Fruit fly (Drosophila melanogaster): Measurements from ENCODE around the gene mRpL24.

mRpL24 gene

DNA sequence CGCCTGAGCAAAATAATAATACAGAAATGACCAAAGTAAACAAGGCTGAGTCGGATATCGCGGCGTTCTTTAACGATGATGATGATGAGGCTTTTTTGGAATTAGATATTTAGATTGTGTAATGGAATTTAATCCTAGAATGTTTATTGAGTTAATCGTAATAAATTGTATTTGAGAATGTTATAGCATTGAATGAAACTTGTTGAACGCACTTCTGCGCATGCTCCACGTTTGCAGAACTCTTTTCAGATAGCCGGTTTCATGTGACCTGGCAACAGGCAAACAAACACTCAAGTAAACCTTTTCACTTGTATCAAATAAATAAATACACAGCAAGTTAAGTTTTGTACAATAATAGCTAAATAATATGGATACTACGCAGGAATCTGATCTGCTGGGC is 12.9 kb upstream of the mRpL24 start, which contains the start of gene CG34124:
TSS of gene CG34124 (plus strand) at position 301 of the 400 bp plus-strand sequence.
- TF ChIP-seq usp (GFP tag; optimal IDR thresholded peaks at IDR 0.05) = no peak
- no peak for TF ChIP-seq EcR (GFP tag; optimal IDR thresholded peaks at IDR 0.05)
- TF ChIP-seq Dll (optimal IDR thresholded peaks at IDR 0.05) = no peak
- no peak for TF ChIP-seq pan (optimal IDR thresholded peaks at IDR 0.05)
- no peak for TF ChIP-seq CG8478 (optimal IDR thresholded peaks at IDR 0.05)
- no peak for TF ChIP-seq psq (optimal IDR thresholded peaks at IDR 0.05)

DNA sequence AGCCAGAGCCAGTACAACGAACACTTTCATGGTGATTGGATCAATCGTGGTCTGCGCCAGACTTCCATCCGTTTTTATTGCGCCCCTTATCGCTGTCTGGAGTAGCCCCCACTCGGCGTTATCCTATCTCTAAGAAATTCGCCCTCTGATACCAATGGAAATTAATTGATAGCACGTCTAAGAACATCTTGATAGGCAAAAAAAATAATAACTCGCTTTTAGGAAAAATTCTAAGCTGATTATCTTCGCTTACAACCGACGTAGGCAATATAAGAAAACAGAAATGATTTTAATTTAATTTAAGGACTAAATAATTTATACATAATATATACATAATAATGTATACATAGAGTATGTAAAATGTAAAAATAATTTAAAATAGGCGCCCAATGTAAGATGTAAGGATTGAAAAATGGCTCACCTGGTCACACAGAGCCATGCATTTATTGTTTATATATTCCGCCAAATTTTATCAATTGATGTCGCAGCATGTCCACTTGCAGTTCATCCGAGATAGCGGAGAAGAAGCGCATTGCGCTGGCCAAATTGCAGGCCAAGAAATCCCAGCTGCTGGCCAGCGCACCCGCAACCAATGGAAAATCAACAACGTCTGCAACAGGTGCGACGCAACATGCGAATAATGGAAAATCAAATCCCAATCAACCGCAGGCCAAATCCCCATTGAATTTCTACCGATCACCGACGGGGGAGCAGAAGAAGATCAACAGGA is 10.1 kb upstream of the mRpL24 start, which contains the start of the genes Jon25Bi and Marcal1:
TSS of gene Jon25Bi (minus strand) at position 51 of the 730 bp plus-strand sequence.
TSS of gene Marcal1 (plus strand) at position 416 of the 730 bp plus-strand sequence.
- TF ChIP-seq EcR (GFP tag; optimal IDR thresholded peaks at IDR 0.05) (no peak), pan (optimal IDR thresholded peaks at IDR 0.05) (no peak), psq (optimal IDR thresholded peaks at IDR 0.05) (no peak), CG8478 (optimal IDR thresholded peaks at IDR 0.05) (no peak), usp (GFP tag; optimal IDR thresholded peaks at IDR 0.05) (no peak), Dll (optimal IDR thresholded peaks at IDR 0.05) (no peak)

DNA sequence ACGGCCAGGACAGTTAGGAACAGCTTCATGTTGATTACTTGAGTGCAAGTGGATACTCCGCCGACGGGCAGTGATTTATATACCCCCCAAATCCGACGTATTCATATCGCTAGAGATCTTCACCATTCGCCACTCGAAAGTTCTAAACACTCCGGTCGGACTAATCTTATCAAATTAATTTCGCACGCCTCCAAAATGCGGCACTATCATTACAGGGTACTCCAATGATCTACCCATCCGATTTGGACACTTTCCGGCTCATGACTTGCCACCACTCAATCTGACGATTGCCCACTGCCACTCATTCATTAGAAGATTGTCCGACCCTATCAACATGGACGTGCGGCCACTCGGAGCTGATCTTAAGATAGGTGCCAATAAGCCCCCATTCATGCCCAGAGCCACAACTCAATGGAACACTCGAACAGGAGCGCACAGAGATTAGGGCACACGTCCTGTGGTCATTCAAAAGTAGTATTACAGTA is 8.0 kb upstream of the mRpL24 start, which contains the start of gene Jon25Bii:
TSS of gene Jon25Bii (minus strand) at position 51 of the 485 bp plus-strand sequence.
- TF ChIP-seq Dll (optimal IDR thresholded peaks at IDR 0.05) = no peak
- TF ChIP-seq pan (optimal IDR thresholded peaks at IDR 0.05) = no peak
- TF ChIP-seq psq (optimal IDR thresholded peaks at IDR 0.05) = no peak
- TF ChIP-seq usp (GFP tag; optimal IDR thresholded peaks at IDR 0.05) = no peak

DNA sequence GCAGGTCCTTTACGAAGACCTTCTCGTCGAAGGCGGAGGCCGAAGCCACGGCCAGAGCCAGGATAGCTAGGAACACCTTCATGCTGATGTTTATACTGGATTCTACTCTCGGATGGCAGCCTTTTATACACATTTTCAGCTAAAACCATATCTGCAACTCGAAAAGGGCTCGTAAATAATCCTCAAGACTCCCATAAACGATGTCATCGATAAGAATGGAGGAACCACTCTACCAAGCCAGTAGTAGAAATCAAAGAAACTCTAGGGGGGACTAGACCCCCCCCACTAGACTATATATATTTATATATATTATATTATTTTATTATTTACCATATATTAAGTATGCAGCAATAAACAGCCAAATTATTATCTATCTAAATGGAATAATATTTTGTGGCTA is 5.5 kb upstream of the mRpL24 start, which contains the start of gene Jon25Biii:
TSS of gene Jon25Biii (minus strand) at position 101 of the 400 bp plus-strand sequence.
- TF ChIP-seq EcR (GFP tag; optimal IDR thresholded peaks at IDR 0.05) (no peak), usp (GFP tag; optimal IDR thresholded peaks at IDR 0.05) (no peak), CG8478 (optimal IDR thresholded peaks at IDR 0.05) (no peak)

DNA sequence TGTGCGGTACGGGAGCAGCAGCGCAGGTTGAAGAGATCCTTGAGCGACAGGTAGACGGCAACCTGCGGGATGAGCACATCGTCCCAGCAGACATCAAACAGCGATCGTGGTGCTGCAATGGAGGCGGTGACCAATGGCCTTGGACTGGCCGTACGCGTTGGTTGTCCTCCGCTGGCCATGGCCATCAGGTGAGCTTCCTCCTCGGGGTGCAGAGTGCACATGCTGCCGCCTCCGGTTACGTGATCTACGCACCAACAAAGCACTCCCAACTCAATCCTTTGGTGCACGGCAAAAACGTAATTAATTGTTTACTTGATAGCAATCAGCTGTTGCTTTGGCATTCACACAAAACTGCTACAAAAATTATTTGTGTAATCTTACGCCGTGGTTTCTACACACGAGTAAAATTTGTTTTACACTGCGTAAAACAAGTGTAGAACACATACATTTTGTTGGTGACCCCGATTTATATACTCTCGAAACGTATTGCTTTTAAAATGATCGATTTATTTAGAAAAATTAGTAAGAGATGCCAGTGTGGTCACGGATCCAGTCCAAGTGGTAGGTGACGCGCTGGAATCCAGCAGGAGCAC is 4.4 kb upstream of the mRpL24 start, which contains the start of gene jet:
TSS of gene jet (minus strand) at position 332 of the 593 bp plus-strand sequence.
- TF ChIP-seq pan (optimal IDR thresholded peaks at IDR 0.05) (no peak), usp (GFP tag; optimal IDR thresholded peaks at IDR 0.05) (no peak), psq (optimal IDR thresholded peaks at IDR 0.05) (no peak), CG8478 (optimal IDR thresholded peaks at IDR 0.05) (no peak), Dll (optimal IDR thresholded peaks at IDR 0.05) (no peak), EcR (GFP tag; optimal IDR thresholded peaks at IDR 0.05) (no peak)

DNA sequence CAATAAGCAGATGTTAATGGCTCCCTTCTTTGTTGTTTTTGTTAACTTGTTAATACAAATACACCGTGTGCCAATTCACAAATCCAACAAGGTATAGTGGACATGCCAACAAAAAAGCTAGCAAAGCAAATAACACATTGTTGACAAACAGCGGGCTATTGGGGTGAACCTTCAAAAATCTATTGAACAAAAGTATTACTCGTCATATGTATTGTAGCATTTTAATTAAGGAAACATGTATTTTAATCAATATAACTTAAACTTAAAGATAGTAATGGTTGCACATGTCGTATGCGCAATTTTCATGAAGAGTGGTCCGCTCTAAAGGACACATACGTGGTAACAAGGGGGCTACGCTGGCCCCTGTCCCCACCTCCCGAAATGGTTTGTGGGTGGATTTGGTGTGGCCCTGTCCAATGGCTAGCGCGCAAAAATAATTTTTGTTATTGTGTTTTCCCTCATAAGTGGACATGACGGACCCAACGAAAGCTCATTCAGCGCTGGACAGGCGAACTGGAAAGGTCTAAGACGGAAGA is 2.8 kb downstream of the mRpL24 start, which contains the start of gene synr:
TSS of gene synr (plus strand) at position 486 of the 536 bp plus-strand sequence.
- no peak for TF ChIP-seq usp (GFP tag; optimal IDR thresholded peaks at IDR 0.05)
- no peak for TF ChIP-seq EcR (GFP tag; optimal IDR thresholded peaks at IDR 0.05)
- no peak for TF ChIP-seq Dll (optimal IDR thresholded peaks at IDR 0.05)
- TF ChIP-seq pan (optimal IDR thresholded peaks at IDR 0.05) = no peak
- no peak for TF ChIP-seq psq (optimal IDR thresholded peaks at IDR 0.05)
- TF ChIP-seq CG8478 (optimal IDR thresholded peaks at IDR 0.05) = no peak

DNA sequence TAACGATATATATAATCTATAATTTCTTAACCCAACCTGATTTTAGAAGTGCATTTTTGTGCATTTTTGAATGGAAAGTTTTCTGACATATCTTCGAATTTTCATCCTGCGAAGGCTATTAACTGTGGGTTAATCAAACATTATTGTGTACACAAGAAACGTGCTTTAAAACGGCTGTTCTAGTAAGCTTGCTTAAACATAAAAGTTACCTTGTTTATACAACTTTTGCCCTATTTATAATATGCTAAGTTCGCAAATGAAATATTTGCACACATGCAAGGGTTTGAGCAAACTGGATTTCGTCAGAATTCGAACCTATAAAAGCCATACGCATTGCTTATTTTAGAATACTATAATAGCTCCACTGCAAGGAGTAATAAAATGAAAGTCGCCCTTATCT is 8.1 kb downstream of the mRpL24 start, which contains the start of gene Sgs1:
TSS of gene Sgs1 (plus strand) at position 350 of the 400 bp plus-strand sequence.
- TF ChIP-seq usp (GFP tag; optimal IDR thresholded peaks at IDR 0.05) (no peak), psq (optimal IDR thresholded peaks at IDR 0.05) (no peak), EcR (GFP tag; optimal IDR thresholded peaks at IDR 0.05) (no peak), pan (optimal IDR thresholded peaks at IDR 0.05) (no peak), Dll (optimal IDR thresholded peaks at IDR 0.05) (no peak), CG8478 (optimal IDR thresholded peaks at IDR 0.05) (no peak)

DNA sequence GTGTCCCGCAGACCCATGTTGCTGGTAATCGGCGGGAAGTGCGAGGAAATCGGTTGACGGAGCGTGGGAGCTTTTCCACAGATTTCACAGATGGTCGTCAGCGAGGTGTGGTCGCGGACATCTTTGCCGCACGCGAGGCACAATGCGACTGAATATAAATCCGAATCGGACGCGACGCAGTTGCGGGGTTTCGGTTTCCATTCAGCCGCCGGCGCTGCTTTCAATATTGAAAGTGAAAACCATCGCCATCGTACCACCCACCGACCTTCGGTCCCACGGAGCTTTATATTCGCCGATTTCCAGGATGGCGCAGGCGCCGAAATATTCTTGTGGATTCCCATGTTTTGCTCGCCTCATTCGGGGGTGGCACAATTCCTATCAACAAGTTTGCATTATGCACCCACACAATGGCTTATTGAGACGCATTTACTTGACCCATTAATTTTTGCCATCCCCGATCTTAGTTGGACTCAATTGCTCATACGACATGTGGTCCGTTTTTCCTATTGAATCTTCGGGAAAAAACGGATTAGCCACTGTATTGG is 8.8 kb downstream of the mRpL24 start, which contains the start of gene hoe2:
TSS of gene hoe2 (minus strand) at position 126 of the 545 bp plus-strand sequence.
- no peak for TF ChIP-seq CG8478 (optimal IDR thresholded peaks at IDR 0.05)
- TF ChIP-seq pan (optimal IDR thresholded peaks at IDR 0.05) = no peak
- TF ChIP-seq EcR (GFP tag; optimal IDR thresholded peaks at IDR 0.05) = no peak
- no peak for TF ChIP-seq psq (optimal IDR thresholded peaks at IDR 0.05)
- no peak for TF ChIP-seq Dll (optimal IDR thresholded peaks at IDR 0.05)
- TF ChIP-seq usp (GFP tag; optimal IDR thresholded peaks at IDR 0.05) = no peak

DNA sequence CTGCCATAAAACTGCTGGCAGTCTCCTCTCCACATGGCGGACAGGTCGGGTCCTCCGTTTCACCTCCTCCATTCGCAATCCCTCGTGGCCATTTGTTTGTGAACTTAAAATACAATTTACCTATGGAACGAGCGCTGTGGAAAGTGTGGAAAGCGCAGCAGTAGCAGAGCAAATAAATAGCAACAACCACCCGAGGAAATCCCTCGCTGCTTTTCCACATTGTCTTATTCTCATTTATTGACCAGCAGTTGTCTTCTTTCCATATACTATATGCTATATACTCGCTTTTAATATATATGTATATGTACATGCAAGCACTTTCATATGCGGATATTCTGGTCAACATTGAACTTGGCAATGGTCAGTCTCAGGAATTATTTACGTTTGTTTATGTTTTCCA is 12.9 kb downstream of the mRpL24 start, which contains the start of gene hoe1:
TSS of gene hoe1 (minus strand) at position 101 of the 400 bp plus-strand sequence.
- TF ChIP-seq CG8478 (optimal IDR thresholded peaks at IDR 0.05) (no peak), EcR (GFP tag; optimal IDR thresholded peaks at IDR 0.05) (no peak), Dll (optimal IDR thresholded peaks at IDR 0.05) (no peak), usp (GFP tag; optimal IDR thresholded peaks at IDR 0.05) (no peak), psq (optimal IDR thresholded peaks at IDR 0.05) (no peak), pan (optimal IDR thresholded peaks at IDR 0.05) (no peak)

DNA sequence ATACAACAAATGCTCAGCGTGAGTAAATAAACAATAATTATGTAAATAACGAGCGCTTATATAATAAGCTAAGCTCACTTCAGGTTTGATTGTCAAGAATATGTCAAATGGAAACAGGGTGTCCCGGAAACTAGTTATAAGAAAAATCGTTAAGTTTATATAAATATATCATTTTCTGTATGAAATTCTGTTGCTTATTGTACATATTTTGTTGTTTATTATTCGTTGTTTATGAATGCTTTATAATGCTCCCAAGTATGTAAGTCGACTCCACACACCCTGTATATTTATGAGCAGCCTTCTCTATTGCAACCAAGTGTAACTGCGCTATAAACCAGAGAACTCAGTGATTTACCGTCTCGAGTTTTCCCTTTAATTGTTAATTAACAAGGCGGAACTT is 14.6 kb downstream of the mRpL24 start:
- TF ChIP-seq EcR (GFP tag; optimal IDR thresholded peaks at IDR 0.05) = no peak
- TF ChIP-seq Dll (optimal IDR thresholded peaks at IDR 0.05) = no peak
- no peak for TF ChIP-seq pan (optimal IDR thresholded peaks at IDR 0.05)
- no peak for TF ChIP-seq CG8478 (optimal IDR thresholded peaks at IDR 0.05)
- no peak for TF ChIP-seq psq (optimal IDR thresholded peaks at IDR 0.05)
- TF ChIP-seq usp (GFP tag; optimal IDR thresholded peaks at IDR 0.05) = no peak

DNA sequence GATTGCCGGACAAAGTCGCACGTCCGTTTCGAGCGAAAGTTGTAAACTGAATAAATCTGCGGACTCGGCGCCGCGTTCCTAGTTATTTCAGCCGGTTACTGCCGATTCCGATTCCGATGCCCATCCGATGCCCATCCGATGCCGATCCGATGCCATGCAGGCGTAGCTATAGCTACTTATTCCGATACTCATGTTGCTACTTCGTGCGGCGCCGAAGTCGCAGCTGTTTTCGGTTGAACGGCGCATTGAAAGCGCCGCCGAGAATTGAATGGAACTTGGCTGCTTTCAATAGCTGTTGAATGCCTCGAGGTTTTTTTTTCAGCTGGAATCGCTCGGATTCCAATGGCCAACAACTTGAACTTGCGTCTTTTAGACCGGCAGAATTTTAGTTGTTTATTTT is 16.8 kb downstream of the mRpL24 start:
- TF ChIP-seq Dll (optimal IDR thresholded peaks at IDR 0.05) (no peak), EcR (GFP tag; optimal IDR thresholded peaks at IDR 0.05) (no peak), usp (GFP tag; optimal IDR thresholded peaks at IDR 0.05) (no peak), pan (optimal IDR thresholded peaks at IDR 0.05) (no peak), psq (optimal IDR thresholded peaks at IDR 0.05) (no peak), CG8478 (optimal IDR thresholded peaks at IDR 0.05) (no peak)

All from whole organism.